Fruit fly (Drosophila melanogaster) ovary, adult (tissue): ENCODE results near the gene Mbs.

ENCODE experiments used
- CG17801 ChIP-seq: fragments of 200-800 bp; optimal IDR thresholded peaks from 2 replicates; lab custom pipeline; 2019; ENCODE audit warnings: missing biosample characterization, mild to moderate bottlenecking, missing genetic modification characterization, moderate library complexity; ENCODE audit not compliant: partially characterized antibody

Mbs gene

DNA sequence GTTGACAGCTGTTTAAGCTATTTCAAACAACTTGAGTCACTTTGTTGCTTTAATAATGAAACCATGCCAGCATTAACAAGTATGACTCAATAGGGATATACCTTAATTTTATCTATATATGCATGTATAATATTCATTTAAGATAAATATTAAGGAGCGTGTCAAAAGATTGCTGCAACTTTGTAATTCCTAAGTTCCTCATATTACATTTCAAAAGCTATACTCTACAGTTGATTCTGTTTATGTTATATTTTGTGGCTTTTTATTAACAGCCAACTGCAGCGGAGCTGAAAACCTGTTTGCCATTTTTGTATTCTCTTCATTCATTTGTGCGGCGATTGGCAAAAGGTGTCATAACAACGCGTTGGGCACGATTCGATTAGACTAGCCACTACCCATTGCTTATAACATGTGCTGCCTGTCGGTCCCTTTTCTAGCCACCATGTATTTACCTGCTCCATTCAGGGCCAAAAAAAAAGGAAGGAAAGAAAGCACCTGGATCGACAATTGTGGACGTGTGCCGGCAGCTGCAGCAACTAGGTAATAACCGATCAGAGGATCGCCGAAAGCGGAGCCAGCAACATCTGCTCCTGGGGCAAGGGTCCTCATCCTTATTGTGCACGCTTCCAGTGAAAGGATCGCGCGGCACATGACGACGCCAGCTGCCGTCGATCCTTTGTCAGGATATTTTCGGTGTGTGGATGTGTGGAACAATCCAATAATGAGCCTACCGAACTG, 2.9 kb upstream of the Mbs start:
- TF ChIP-seq CG17801, result no peak

DNA sequence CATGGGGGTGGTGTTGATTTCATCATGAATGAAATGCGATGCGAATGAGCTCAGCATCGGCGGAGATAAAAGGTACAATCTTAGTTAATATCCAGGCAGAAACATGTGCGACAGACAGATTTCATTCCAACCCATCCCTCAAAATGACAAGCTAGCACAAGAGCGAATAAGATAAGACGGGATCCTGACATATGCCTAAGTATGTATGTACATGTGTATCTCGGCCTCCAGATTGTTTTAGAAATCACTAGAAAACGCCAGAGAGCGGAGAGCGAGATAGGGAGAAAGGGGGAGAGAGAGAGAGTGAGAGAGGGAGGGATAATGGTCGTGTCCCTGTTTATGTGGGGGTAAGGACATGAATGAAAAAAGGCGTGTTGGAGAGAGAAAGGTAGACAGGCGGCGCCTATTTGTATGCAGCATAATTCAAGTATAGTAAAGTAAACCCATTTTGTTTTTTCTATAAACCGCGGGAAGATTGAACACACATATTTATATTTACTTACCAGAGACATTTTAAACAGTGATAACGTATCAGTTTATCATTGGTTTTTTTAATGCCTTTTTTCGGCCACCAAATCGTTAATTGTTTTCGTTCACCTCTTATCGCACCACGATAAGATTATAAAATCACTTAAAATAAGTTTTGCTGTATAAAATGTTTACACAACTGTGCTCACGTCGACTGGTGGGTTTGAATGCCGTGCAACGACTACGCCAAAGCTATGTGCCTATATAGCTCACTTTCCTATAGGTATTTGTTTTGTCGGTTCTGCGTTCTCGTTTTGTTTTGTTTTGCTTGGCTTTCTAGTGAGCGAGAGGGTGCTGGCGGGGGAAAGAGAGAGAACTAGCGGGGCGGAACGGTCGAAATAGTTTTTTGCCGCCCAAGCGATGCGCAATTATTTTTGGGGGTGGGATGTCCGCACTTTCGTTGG, 1.5 kb upstream of the Mbs start:
- TF ChIP-seq CG17801, result peak; percentile 73

- no peak for TF ChIP-seq CG17801
Observed at dm6 chr3L:16050887-16051258, 886 bp upstream of the Mbs start, which contains the start of gene Diap1. Diap1 (minus strand) TSS chr3L:16051034.

DNA sequence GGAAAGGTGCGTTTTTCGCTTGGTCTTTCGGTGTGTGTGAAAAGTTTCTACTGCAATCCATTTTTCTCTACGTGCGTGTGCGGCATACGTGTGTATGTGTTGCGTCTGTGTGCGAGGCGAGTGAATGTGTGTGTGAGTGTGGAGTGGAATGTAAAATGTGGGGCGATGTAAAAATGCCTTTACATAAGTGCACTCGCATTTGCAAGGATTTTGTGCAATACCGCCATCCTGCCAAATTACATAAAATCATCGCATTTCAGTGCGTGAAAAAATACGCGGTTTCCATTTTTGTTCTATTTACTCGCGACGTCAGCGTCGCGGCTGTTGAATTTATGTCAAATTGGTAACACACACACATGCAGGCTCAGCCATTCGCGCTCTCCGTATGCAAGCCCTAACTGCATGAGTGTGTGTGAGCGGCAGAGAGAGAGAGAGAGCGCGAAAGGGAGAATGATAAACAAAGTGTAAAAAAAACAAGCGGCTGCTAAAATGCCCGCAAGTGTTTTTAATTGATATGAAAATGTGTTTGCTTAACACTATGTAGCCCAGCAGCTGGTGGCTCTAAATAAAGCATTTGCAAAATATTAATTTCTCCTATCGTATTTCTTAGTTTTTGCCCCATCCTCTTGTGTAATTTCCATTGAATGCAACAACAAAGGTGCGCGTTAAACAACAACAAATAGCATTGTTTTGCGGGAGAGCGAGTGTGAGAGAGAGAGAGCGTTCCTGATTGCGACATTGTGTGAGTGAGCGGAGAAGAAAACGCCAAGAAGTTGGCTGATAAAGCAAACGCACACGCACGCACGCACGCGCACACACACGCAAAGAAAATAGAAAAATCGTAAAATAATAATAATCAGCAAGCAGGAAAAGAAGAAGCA, 626 bp downstream of the Mbs start:
- no peak for TF ChIP-seq CG17801

DNA sequence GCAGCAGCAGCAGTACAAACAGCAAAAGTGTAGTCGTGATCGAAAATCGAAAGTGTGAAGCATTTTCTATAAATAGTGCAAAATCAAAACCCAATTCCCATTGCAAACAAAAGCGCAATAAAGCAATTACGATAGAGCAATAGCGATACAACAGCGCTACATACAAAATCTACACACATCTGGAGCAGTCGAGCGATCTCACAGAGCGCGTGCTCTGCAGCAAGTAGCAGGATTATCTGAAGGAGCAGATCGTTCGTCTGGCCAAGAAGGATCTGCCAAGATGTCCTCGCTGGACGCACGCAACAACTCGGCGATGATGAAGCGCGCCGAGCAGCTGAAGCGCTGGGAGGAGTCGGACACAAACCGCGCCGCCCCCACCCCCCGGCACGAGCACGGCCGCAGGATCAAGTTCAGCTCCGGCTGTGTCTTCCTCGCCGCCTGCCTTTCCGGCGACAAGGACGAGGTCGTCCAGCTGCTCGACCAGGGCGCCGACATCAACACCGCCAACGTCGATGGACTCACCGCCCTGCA, 1.3 kb downstream of the Mbs start:
- no peak for TF ChIP-seq CG17801

DNA sequence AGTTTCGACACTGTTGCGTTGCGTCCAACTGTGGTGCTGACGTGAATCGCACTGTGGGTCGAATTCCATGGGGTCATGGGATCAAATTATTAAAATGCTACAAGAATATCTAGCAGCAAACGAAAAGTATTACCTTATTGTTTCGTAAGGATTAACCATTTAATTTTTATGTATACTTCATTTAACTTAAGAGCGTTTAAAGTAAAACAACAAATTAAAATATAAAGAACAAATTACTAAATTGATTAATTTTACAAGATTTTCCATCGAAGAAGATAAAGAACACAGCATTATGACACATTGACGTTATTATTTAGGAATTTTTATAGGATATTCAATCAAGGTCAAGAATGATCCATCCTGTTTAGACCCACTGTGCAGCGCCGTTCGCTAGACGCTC, 2.3 kb downstream of the Mbs start:
- no peak for TF ChIP-seq CG17801

- TF ChIP-seq CG17801, result no peak
Observed at dm6 chr3L:16056101-16056891, 4.5 kb downstream of the Mbs start.

DNA sequence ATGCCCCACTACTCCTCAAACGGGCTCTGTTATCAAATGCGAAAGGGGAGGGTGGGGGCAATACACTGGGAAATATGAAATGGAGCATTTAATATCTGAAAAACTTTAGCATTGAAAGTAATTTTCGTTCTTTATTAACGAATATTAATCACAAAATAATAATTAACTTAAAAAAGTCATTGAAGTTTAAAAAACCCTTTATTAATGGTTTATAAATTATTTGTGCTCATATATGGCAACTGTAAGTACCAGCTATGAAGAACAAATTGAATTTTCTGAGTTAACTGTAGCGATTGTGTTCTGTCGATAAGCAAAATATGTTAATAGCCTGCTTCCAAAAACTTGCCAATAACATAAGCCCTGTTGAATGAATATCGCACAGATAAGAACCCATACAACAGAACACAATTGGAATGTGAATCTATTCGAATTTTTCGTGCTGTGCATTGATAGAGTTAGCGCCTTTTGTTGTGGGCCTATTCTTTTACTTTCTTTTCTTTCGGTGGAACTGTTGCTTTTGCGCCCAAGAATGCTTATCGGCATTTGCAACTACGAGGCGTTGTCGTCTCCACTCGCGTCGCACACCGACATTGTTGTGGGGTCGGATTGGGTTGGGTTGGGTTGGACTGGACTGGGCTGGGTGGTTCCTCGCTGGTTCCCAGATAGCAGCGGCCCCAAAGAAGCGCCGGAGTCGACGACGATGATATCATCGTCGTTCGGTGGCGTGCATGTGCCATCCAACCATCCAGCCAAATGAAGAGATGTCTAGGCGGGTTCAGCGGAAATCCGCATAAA, 9.2 kb downstream of the Mbs start:
- no peak for TF ChIP-seq CG17801

- no peak for TF ChIP-seq CG17801
Observed at dm6 chr3L:16082251-16082650, 30.5 kb downstream of the Mbs start, which contains the start of gene CG33258. CG33258 (plus strand) TSS chr3L:16082551.

dm6 chr3L:16083693-16084092, 31.9 kb downstream of the Mbs start, which contains the start of gene CG13075:
CG13075 (plus strand) TSS chr3L:16083993.
- no peak for TF ChIP-seq CG17801

dm6 chr3L:16087323-16087816, 35.6 kb downstream of the Mbs start, which contains the start of gene Tasp1:
Tasp1 (minus strand) TSS chr3L:16087525.
- TF ChIP-seq CG17801, result peak; percentile 57

dm6 chr3L:16090330-16090803, 38.6 kb downstream of the Mbs start, which contains the start of the genes CG5235 and ClC-c:
CG5235 (minus strand) TSS chr3L:16090392.
ClC-c (plus strand) TSS chr3L:16090454.
- TF ChIP-seq CG17801, result peak; percentile 28

dm6 chr3L:16097393-16097884, 45.7 kb downstream of the Mbs start, which contains the start of the genes CG13074 and ATPsynbetaL:
CG13074 (minus strand) TSS chr3L:16097493.
ATPsynbetaL (plus strand) TSS chr3L:16097834.
- no peak for TF ChIP-seq CG17801

DNA sequence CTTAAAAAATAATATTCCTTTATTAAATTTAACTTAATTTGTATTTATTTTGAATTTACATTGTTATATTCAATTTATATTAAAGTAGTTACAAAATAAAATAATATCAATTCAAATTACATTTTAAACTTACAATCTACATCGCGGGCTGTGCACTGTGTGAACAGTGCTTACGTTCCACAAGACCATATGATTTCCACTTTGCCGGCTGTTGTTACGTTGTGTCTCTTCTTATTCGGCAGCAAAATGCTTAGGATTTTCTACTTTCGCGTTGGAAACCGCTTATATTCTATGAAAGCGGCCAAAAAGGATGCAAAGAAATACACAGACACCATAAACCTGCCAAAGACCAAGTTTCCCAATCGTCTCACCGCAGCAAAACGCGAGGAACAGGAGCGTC, 48.3 kb downstream of the Mbs start, which contains the start of gene IleRS-m:
Gene IleRS-m, plus strand, starts transcription at position 222 of the 400 bp plus-strand sequence.
- TF ChIP-seq CG17801, result no peak
